Worm (Caenorhabditis elegans) whole organism, L3 larva: ENCODE results near the gene ugt-58.
A peak's percentile ranks its signal among the peaks of the same experiment; 100 is the strongest.

Experiments used
- aly-2 ChIP-seq: fragments of 150-350 bp; optimal IDR thresholded peaks from 2 replicates; lab custom pipeline; 2014; ENCODE audit warnings: missing biosample characterization, missing genetic modification characterization
- ceh-16 ChIP-seq: sonication (generic microtip); optimal IDR thresholded peaks from 2 replicates; lab custom pipeline; 2017; ENCODE audit warnings: missing biosample characterization, missing genetic modification characterization
- ceh-28 ChIP-seq: fragments of 150-350 bp; optimal IDR thresholded peaks from 2 replicates; lab custom pipeline; 2014; ENCODE audit warnings: missing biosample characterization, missing genetic modification reagents, missing genetic modification characterization
- daf-12 ChIP-seq: fragments of 150-350 bp; optimal IDR thresholded peaks from 2 replicates; lab custom pipeline; 2014; ENCODE audit warnings: missing biosample characterization, missing genetic modification reagents, missing genetic modification characterization
- elt-1 ChIP-seq: fragments of 150-350 bp; optimal IDR thresholded peaks from 2 replicates; lab custom pipeline; 2014; ENCODE audit warnings: missing biosample characterization, missing genetic modification characterization
- fkh-10 ChIP-seq: sonication (generic microtip); optimal IDR thresholded peaks from 2 replicates; lab custom pipeline; 2017; ENCODE audit warnings: missing biosample characterization, missing genetic modification reagents, missing genetic modification characterization
- nhr-12 ChIP-seq: fragments of 150-350 bp; optimal IDR thresholded peaks from 2 replicates; lab custom pipeline; 2014; ENCODE audit warnings: missing biosample characterization, missing genetic modification characterization
- nhr-76 ChIP-seq: fragments of 150-350 bp; sonication (generic microtip); optimal IDR thresholded peaks from 5 replicates; lab custom pipeline; 2014; ENCODE audit warnings: missing biosample characterization, missing genetic modification characterization
- unc-62 ChIP-seq: fragments of 150-350 bp; sonication (generic microtip); optimal IDR thresholded peaks from 4 replicates; lab custom pipeline; 2014; ENCODE audit warnings: missing biosample characterization, missing genetic modification reagents, missing genetic modification characterization
- ztf-11 ChIP-seq: fragments of 150-350 bp; optimal IDR thresholded peaks from 2 replicates; lab custom pipeline; 2014; ENCODE audit warnings: missing biosample characterization, missing genetic modification characterization

ce11 chrII:9591071-9591470 lies 4.5 kb upstream of the ugt-58 start, which contains the start of the genes E02H1.1 and tag-124:
- TF ChIP-seq ztf-11 (no peak), ceh-16 (tag; lab: Kevin White, UChicago) (no peak), fkh-10 (GFP tag; lab: Kevin White, UChicago) (no peak), elt-1 (no peak), nhr-12 (tag; lab: Kevin White, UChicago) (no peak), ceh-28 (peak; percentile 15), daf-12 (tag; lab: Kevin White, UChicago) (no peak), unc-62 (GFP tag; lab: Kevin White, UChicago) (no peak), nhr-76 (no peak), aly-2 (no peak)
